Fruit fly (Drosophila melanogaster) whole organism, embryonic: Measurements from ENCODE around the gene CG18765.

Experiments used
- Abd-B ChIP-seq: fragments of 200-800 bp; sonication (Bioruptor generic); optimal IDR thresholded peaks from 2 replicates; lab custom pipeline; 2018; ENCODE audit warnings: missing biosample characterization, mild to moderate bottlenecking, missing genetic modification characterization, moderate library complexity
- B-H1 ChIP-seq: fragments of 200-800 bp; sonication (Bioruptor generic); IDR thresholded peaks from 3 replicates; pipeline ENCODE4 v1.3.6; 2022; ENCODE audit warnings: missing biosample characterization, missing genetic modification characterization
- B-H2 ChIP-seq: fragments of 200-800 bp; sonication (Bioruptor generic); optimal IDR thresholded peaks from 2 replicates; lab custom pipeline; 2018; ENCODE audit warnings: missing biosample characterization, mild to moderate bottlenecking, missing genetic modification characterization
- C15 ChIP-seq: fragments of 200-800 bp; sonication (Bioruptor generic); IDR thresholded peaks from 3 replicates; pipeline ENCODE4 v1.3.6; 2022; ENCODE audit warnings: missing biosample characterization, missing genetic modification characterization
- CG10274 ChIP-seq: fragments of 200-800 bp; sonication (Bioruptor generic); optimal IDR thresholded peaks from 3 replicates; lab custom pipeline; 2017; ENCODE audit warnings: missing biosample characterization, mild to moderate bottlenecking, missing genetic modification characterization
- CG10543 ChIP-seq: fragments of 200-800 bp; sonication (Bioruptor generic); optimal IDR thresholded peaks from 3 replicates; lab custom pipeline; 2017; ENCODE audit warnings: missing biosample characterization, mild to moderate bottlenecking, missing genetic modification characterization, moderate library complexity
- CG10565 ChIP-seq: fragments of 200-800 bp; sonication (Bioruptor generic); optimal IDR thresholded peaks from 3 replicates; lab custom pipeline; 2016; ENCODE audit warnings: missing biosample characterization, mild to moderate bottlenecking, missing genetic modification characterization
- CG11093 ChIP-seq: fragments of 200-800 bp; sonication (Bioruptor generic); IDR thresholded peaks from 3 replicates; pipeline ENCODE4 v1.3.6; 2022; ENCODE audit warnings: missing biosample characterization, missing genetic modification characterization
- CG12155 ChIP-seq: fragments of 200-800 bp; sonication (Bioruptor generic); optimal IDR thresholded peaks from 3 replicates; lab custom pipeline; 2016; ENCODE audit warnings: missing biosample characterization, missing genetic modification characterization
- CG12236 ChIP-seq: fragments of 200-800 bp; sonication (Bioruptor generic); optimal IDR thresholded peaks from 2 replicates; lab custom pipeline; 2016; ENCODE audit warnings: missing biosample characterization, missing genetic modification characterization
- CG17568 ChIP-seq: fragments of 200-800 bp; sonication (Bioruptor generic); optimal IDR thresholded peaks from 2 replicates; lab custom pipeline; 2018; ENCODE audit warnings: missing biosample characterization, mild to moderate bottlenecking, missing genetic modification characterization, moderate library complexity
- CG18476 ChIP-seq: fragments of 200-800 bp; sonication (Bioruptor generic); optimal IDR thresholded peaks from 2 replicates; lab custom pipeline; 2016; ENCODE audit warnings: missing biosample characterization, mild to moderate bottlenecking, missing genetic modification characterization
- CG18599 ChIP-seq: fragments of 200-800 bp; sonication (Bioruptor generic); optimal IDR thresholded peaks from 3 replicates; lab custom pipeline; 2017; ENCODE audit warnings: missing biosample characterization, missing genetic modification characterization, mild to moderate bottlenecking, moderate library complexity, missing genetic modification reagents
- CG2120 ChIP-seq: fragments of 200-800 bp; sonication (Bioruptor generic); optimal IDR thresholded peaks from 3 replicates; lab custom pipeline; 2016; ENCODE audit warnings: missing biosample characterization, missing genetic modification characterization
- CG3281 ChIP-seq: fragments of 200-800 bp; sonication (Bioruptor generic); optimal IDR thresholded peaks from 3 replicates; lab custom pipeline; 2017; ENCODE audit warnings: missing biosample characterization, mild to moderate bottlenecking, missing genetic modification characterization
- CG34376 ChIP-seq: fragments of 200-800 bp; sonication (Bioruptor generic); optimal IDR thresholded peaks from 2 replicates; lab custom pipeline; 2018; ENCODE audit warnings: missing biosample characterization, mild to moderate bottlenecking, missing genetic modification characterization
- CG34422 ChIP-seq: fragments of 200-800 bp; sonication (Bioruptor generic); IDR thresholded peaks from 3 replicates; pipeline ENCODE4 v1.3.6; 2022; ENCODE audit warnings: missing biosample characterization, missing genetic modification characterization
- CG3726 ChIP-seq: fragments of 200-800 bp; sonication (Bioruptor generic); IDR thresholded peaks from 3 replicates; pipeline ENCODE4, ENCODE4 v1.3.6; 2022; ENCODE audit warnings: missing biosample characterization, missing genetic modification characterization
- CG4820 ChIP-seq: fragments of 200-800 bp; sonication (Bioruptor generic); optimal IDR thresholded peaks from 3 replicates; lab custom pipeline; 2016; ENCODE audit warnings: missing biosample characterization, missing genetic modification characterization
- CG6272 ChIP-seq: fragments of 200-800 bp; sonication (Bioruptor generic); IDR thresholded peaks from 2 replicates; pipeline ENCODE4 v1.3.6; 2022; ENCODE audit warnings: missing biosample characterization, missing genetic modification characterization
- CG7963 ChIP-seq: fragments of 200-800 bp; sonication (Bioruptor generic); IDR thresholded peaks from 3 replicates; pipeline ENCODE4 v1.3.6; 2022; ENCODE audit warnings: missing biosample characterization, missing genetic modification characterization; ENCODE audit not compliant: partially characterized antibody
- CG9215 ChIP-seq: fragments of 200-800 bp; sonication (Bioruptor generic); IDR thresholded peaks from 2 replicates; pipeline ENCODE4 v1.3.6; 2022; ENCODE audit warnings: missing biosample characterization, missing genetic modification characterization
- CG9609 ChIP-seq: fragments of 200-800 bp; sonication (Bioruptor generic); optimal IDR thresholded peaks from 3 replicates; lab custom pipeline; 2016; ENCODE audit warnings: missing biosample characterization, missing genetic modification characterization
- Camta ChIP-seq: fragments of 200-800 bp; sonication (Bioruptor generic); optimal IDR thresholded peaks from 2 replicates; lab custom pipeline; 2016; ENCODE audit warnings: missing biosample characterization, missing genetic modification characterization
- GATAe ChIP-seq: fragments of 200-800 bp; sonication (Bioruptor generic); conservative IDR thresholded peaks from 2 replicates; pipeline ENCODE4 v1.3.6; 2022; ENCODE audit warnings: missing biosample characterization, missing genetic modification characterization
- Hmx ChIP-seq: fragments of 200-800 bp; sonication (Bioruptor generic); optimal IDR thresholded peaks from 2 replicates; lab custom pipeline; 2016; ENCODE audit warnings: missing biosample characterization, missing genetic modification characterization
- MESR4 ChIP-seq: fragments of 200-800 bp; sonication (Bioruptor generic); optimal IDR thresholded peaks from 2 replicates; lab custom pipeline; 2018; ENCODE audit warnings: missing biosample characterization, mild to moderate bottlenecking, missing genetic modification characterization, moderate library complexity
- TFAM ChIP-seq: fragments of 200-800 bp; sonication (Bioruptor generic); optimal IDR thresholded peaks from 2 replicates; lab custom pipeline; 2017; ENCODE audit warnings: missing biosample characterization, missing genetic modification characterization, inconsistent platforms
- Taf1 ChIP-seq: fragments of 200-800 bp; sonication (Bioruptor generic); IDR thresholded peaks from 2 replicates; pipeline ENCODE4 v1.3.6; 2022; ENCODE audit warnings: missing biosample characterization, missing genetic modification characterization
- ase ChIP-seq: fragments of 200-800 bp; sonication (Bioruptor generic); IDR thresholded peaks from 3 replicates; pipeline ENCODE4 v1.3.6; 2022; ENCODE audit warnings: missing biosample characterization, missing genetic modification characterization
- ci ChIP-seq: fragments of 200-800 bp; sonication (Bioruptor generic); IDR thresholded peaks from 3 replicates; pipeline ENCODE4 v1.3.6; 2022; ENCODE audit warnings: missing biosample characterization, missing genetic modification characterization
- crc ChIP-seq: fragments of 200-800 bp; sonication (Bioruptor generic); optimal IDR thresholded peaks from 2 replicates; lab custom pipeline; 2016; ENCODE audit warnings: missing biosample characterization, missing genetic modification characterization
- disco-r ChIP-seq: fragments of 200-800 bp; sonication (Bioruptor generic); optimal IDR thresholded peaks from 2 replicates; lab custom pipeline; 2016; ENCODE audit warnings: missing biosample characterization, missing genetic modification characterization
- exex ChIP-seq: fragments of 200-800 bp; sonication (Bioruptor generic); optimal IDR thresholded peaks from 4 replicates; lab custom pipeline; 2018; ENCODE audit warnings: missing biosample characterization, mild to moderate bottlenecking, missing genetic modification characterization, moderate library complexity
- gce ChIP-seq: fragments of 200-800 bp; sonication (Bioruptor generic); IDR thresholded peaks from 3 replicates; pipeline ENCODE4 v1.3.6; 2022; ENCODE audit warnings: missing biosample characterization, missing genetic modification characterization
- gt ChIP-seq: fragments of 200-800 bp; sonication (Bioruptor generic); IDR thresholded peaks from 2 replicates; pipeline ENCODE4 v1.3.6; 2022; ENCODE audit warnings: missing biosample characterization, missing genetic modification characterization
- hbn ChIP-seq: fragments of 200-800 bp; sonication (Bioruptor generic); IDR thresholded peaks from 2 replicates; pipeline ENCODE4 v1.3.6; 2022; ENCODE audit warnings: missing biosample characterization, missing genetic modification characterization; ENCODE audit not compliant: partially characterized antibody
- lbe ChIP-seq: fragments of 200-800 bp; sonication (Bioruptor generic); optimal IDR thresholded peaks from 2 replicates; lab custom pipeline; 2016; ENCODE audit warnings: missing biosample characterization, mild to moderate bottlenecking, missing genetic modification characterization
- lmd ChIP-seq: fragments of 200-800 bp; sonication (Bioruptor generic); IDR thresholded peaks from 2 replicates; pipeline ENCODE4 v1.3.6; 2022; ENCODE audit warnings: missing biosample characterization, missing genetic modification characterization
- mirr ChIP-seq: fragments of 200-800 bp; sonication (Bioruptor generic); optimal IDR thresholded peaks from 3 replicates; lab custom pipeline; 2018; ENCODE audit warnings: missing biosample characterization, mild to moderate bottlenecking, missing genetic modification characterization
- org-1 ChIP-seq: fragments of 200-800 bp; sonication (Bioruptor generic); optimal IDR thresholded peaks from 2 replicates; lab custom pipeline; 2017; ENCODE audit warnings: missing biosample characterization, missing genetic modification characterization
- prd ChIP-seq, 3 experiments: fragments of >200 bp in 2 of 3; fragments of 200-800 bp in 1 of 3; sonication (Bioruptor generic) in 1 of 3; optimal IDR thresholded peaks in 2 of 3; IDR thresholded peaks in 1 of 3; 2 replicates in 2 of 3; 3 replicates in 1 of 3; pipeline versions ENCODE4 v1.3.6 to Lab custom; 2017 to 2022; ENCODE audit warnings: missing biosample characterization in 1 of 3, missing genetic modification characterization in 1 of 3
- salm ChIP-seq: fragments of 200-800 bp; sonication (Bioruptor generic); optimal IDR thresholded peaks from 2 replicates; lab custom pipeline; 2018; ENCODE audit warnings: missing biosample characterization, mild to moderate bottlenecking, missing genetic modification characterization
- sens-2 ChIP-seq: fragments of 200-800 bp; sonication (Bioruptor generic); IDR thresholded peaks from 2 replicates; pipeline ENCODE4 v1.3.6; 2022; ENCODE audit warnings: missing biosample characterization, missing genetic modification characterization
- slbo ChIP-seq: fragments of 200-800 bp; sonication (Bioruptor generic); IDR thresholded peaks from 2 replicates; pipeline ENCODE4 v1.3.6; 2022; ENCODE audit warnings: missing biosample characterization, missing genetic modification characterization
- slp2 ChIP-seq: fragments of 200-800 bp; sonication (Bioruptor generic); optimal IDR thresholded peaks from 2 replicates; lab custom pipeline; 2016; ENCODE audit warnings: missing biosample characterization, missing genetic modification characterization
- so ChIP-seq: fragments of 200-800 bp; sonication (Bioruptor generic); IDR thresholded peaks from 3 replicates; pipeline ENCODE4 v1.3.6; 2022; ENCODE audit warnings: missing biosample characterization, missing genetic modification characterization
- sug ChIP-seq: fragments of 200-800 bp; optimal IDR thresholded peaks from 2 replicates; lab custom pipeline; 2019; ENCODE audit warnings: missing biosample characterization, mild to moderate bottlenecking, missing genetic modification characterization, moderate library complexity
- tll ChIP-seq, 2 experiments: fragments of 200-800 bp in 1 of 2; fragments of >200 bp in 1 of 2; sonication (Bioruptor generic) in 1 of 2; optimal IDR thresholded peaks; 2 replicates each; lab custom pipeline; 2017 to 2019; ENCODE audit warnings: missing biosample characterization in 2 of 2, missing genetic modification characterization in 2 of 2, mild to moderate bottlenecking in 1 of 2, moderate library complexity in 1 of 2
- trem ChIP-seq: fragments of 200-800 bp; optimal IDR thresholded peaks from 3 replicates; lab custom pipeline; 2019; ENCODE audit warnings: missing biosample characterization, mild to moderate bottlenecking, missing genetic modification characterization, moderate library complexity
- z ChIP-seq: fragments of 200-800 bp; sonication (Bioruptor generic); IDR thresholded peaks from 3 replicates; pipeline ENCODE4 v1.3.6; 2022; ENCODE audit warnings: missing biosample characterization, missing genetic modification characterization

Gene CG18765

dm6 chr3R:11678016-11678415, 13.6 kb downstream of the CG18765 start, which contains the start of gene CG18476 (continued):
- TF ChIP-seq CG9609 (GFP tag; lab: Kevin White, UChicago) (peak; percentile 61), slp2 (no peak), GATAe (GFP tag; lab: Robert Waterston, UW) (peak; percentile 84), CG11093 (GFP tag; lab: Robert Waterston, UW) (peak; percentile 86), ci (GFP tag; lab: Robert Waterston, UW) (peak; percentile 95), Hmx (GFP tag; lab: Kevin White, UChicago) (peak; percentile 81), CG7963 (GFP tag; lab: Robert Waterston, UW) (no peak), salm (tag; lab: Kevin White, UChicago) (peak; percentile 85), exex (peak; percentile 85), CG10543 (GFP tag; lab: Kevin White, UChicago) (peak; percentile 66), sug (tag; lab: Kevin White, UChicago) (peak; percentile 85), CG10565 (GFP tag; lab: Kevin White, UChicago) (peak; percentile 28), C15 (peak; percentile 81; the same call in 2 of the 3 replicates), Taf1 (GFP tag; lab: Robert Waterston, UW) (peak; percentile 73), lmd (peak; percentile 96), ase (peak; percentile 92), TFAM (GFP tag; lab: Kevin White, UChicago) (no peak), CG18599 (GFP tag; lab: Kevin White, UChicago) (peak; percentile 91), CG3726 (GFP tag; lab: Robert Waterston, UW) (peak; percentile 92), prd (optimal IDR thresholded peaks at IDR 0.05; lab: Kevin White, UChicago) (no peak), prd (GFP tag; IDR thresholded peaks at IDR 0.05; lab: Robert Waterston, UW) (peak; percentile 96), CG34376 (peak; percentile 75), CG12236 (peak; percentile 45), CG9215 (peak; percentile 88), Camta (GFP tag; lab: Kevin White, UChicago) (peak; percentile 73), mirr (GFP tag; lab: Kevin White, UChicago) (peak; percentile 60), crc (GFP tag; lab: Kevin White, UChicago) (no peak), CG6272 (GFP tag; lab: Robert Waterston, UW) (peak; percentile 93), sens-2 (GFP tag; lab: Robert Waterston, UW) (peak; percentile 62), CG12155 (GFP tag; lab: Kevin White, UChicago) (peak; percentile 84), trem (tag; lab: Kevin White, UChicago) (peak; percentile 93), lbe (GFP tag; lab: Kevin White, UChicago) (peak; percentile 79), MESR4 (GFP tag; lab: Kevin White, UChicago) (peak; percentile 48), slbo (peak; percentile 95), hbn (no peak), CG18476 (peak; percentile 95), tll (GFP tag; optimal IDR thresholded peaks at IDR 0.05; lab: Kevin White, UChicago) (no peak), CG10274 (GFP tag; lab: Kevin White, UChicago) (peak; percentile 43), gce (GFP tag; lab: Robert Waterston, UW) (peak; percentile 85), z (GFP tag; lab: Robert Waterston, UW) (no peak), gt (peak; percentile 81), CG2120 (GFP tag; lab: Kevin White, UChicago) (peak; percentile 92), Abd-B (peak; percentile 97), CG3281 (GFP tag; lab: Kevin White, UChicago) (peak; percentile 91), disco-r (GFP tag; lab: Kevin White, UChicago) (peak; percentile 38), CG34422 (peak; percentile 96), B-H1 (GFP tag; lab: Robert Waterston, UW) (peak; percentile 92), so (GFP tag; lab: Robert Waterston, UW) (peak; percentile 83; the same call in 2 of the 3 replicates), CG4820 (GFP tag; lab: Kevin White, UChicago) (peak; percentile 90), org-1 (GFP tag; lab: Kevin White, UChicago) (peak; percentile 69), CG17568 (GFP tag; lab: Kevin White, UChicago) (no peak), B-H2 (peak; percentile 78)
